Fruit fly (Drosophila melanogaster) whole organism, larva: ENCODE data around the gene YL-1.

Experiments
- noc ChIP-seq: fragments of 200-800 bp; sonication (Bioruptor generic); optimal IDR thresholded peaks from 3 replicates; lab custom pipeline; 2019; ENCODE audit warnings: missing biosample characterization, mild to moderate bottlenecking, missing genetic modification characterization, moderate library complexity

The YL-1 gene

dm6 chr2L:10970134-10970533 is at the start of gene YL-1, which contains the start of gene Tmem214:
Gene YL-1 (plus strand): TSS chr2L:10970443.
Gene Tmem214 (minus strand): TSS chr2L:10970275.
- peak; percentile 72 for TF ChIP-seq noc (tag; lab: Kevin White, UChicago)

- no peak for TF ChIP-seq noc (tag; lab: Kevin White, UChicago)
These were observed 33.9 kb upstream of the YL-1 start, which contains the start of gene CG14072 for dm6 chr2L:10936362-10936761. Gene CG14072 (plus strand): TSS chr2L:10936662.

dm6 chr2L:10940196-10940595 is 30.0 kb upstream of the YL-1 start:
- TF ChIP-seq noc (tag; lab: Kevin White, UChicago) = no peak

- TF ChIP-seq noc (tag; lab: Kevin White, UChicago) = no peak
These were observed 6.3 kb upstream of the YL-1 start, which contains the start of gene dpr2 for dm6 chr2L:10963979-10964378. Gene dpr2 (minus strand): TSS chr2L:10964153.

dm6 chr2L:10964493-10964892 is 5.8 kb upstream of the YL-1 start:
- TF ChIP-seq noc (tag; lab: Kevin White, UChicago) = no peak

dm6 chr2L:10965962-10966361 is 4.3 kb upstream of the YL-1 start:
- TF ChIP-seq noc (tag; lab: Kevin White, UChicago) = no peak

- peak; percentile 74 for TF ChIP-seq noc (tag; lab: Kevin White, UChicago)
These were observed 2.8 kb upstream of the YL-1 start for dm6 chr2L:10967257-10968008.

- TF ChIP-seq noc (tag; lab: Kevin White, UChicago) = no peak
These were observed 2.2 kb upstream of the YL-1 start for dm6 chr2L:10968009-10968383.

- peak; percentile 79 for TF ChIP-seq noc (tag; lab: Kevin White, UChicago)
These were observed 2.0 kb downstream of the YL-1 start, which contains the start of gene CG16743 for dm6 chr2L:10972224-10972623. Gene CG16743 (plus strand): TSS chr2L:10972280.

- no peak for TF ChIP-seq noc (tag; lab: Kevin White, UChicago)
These were observed 4.4 kb downstream of the YL-1 start for dm6 chr2L:10974638-10975037.

- no peak for TF ChIP-seq noc (tag; lab: Kevin White, UChicago)
These were observed 5.0 kb downstream of the YL-1 start, which contains the start of gene abo for dm6 chr2L:10975193-10975592. Gene abo (minus strand): TSS chr2L:10975293.

dm6 chr2L:10976046-10976863 is 6.0 kb downstream of the YL-1 start, which contains the start of the genes ATPsynG and SCAR:
Gene ATPsynG (minus strand): TSS chr2L:10976399.
Gene SCAR (plus strand): TSS chr2L:10976772.
- no peak for TF ChIP-seq noc (tag; lab: Kevin White, UChicago)

- TF ChIP-seq noc (tag; lab: Kevin White, UChicago) = no peak
These were observed 6.8 kb downstream of the YL-1 start for dm6 chr2L:10976864-10977586.

- no peak for TF ChIP-seq noc (tag; lab: Kevin White, UChicago)
These were observed 15.9 kb downstream of the YL-1 start for dm6 chr2L:10986138-10986537.

- no peak for TF ChIP-seq noc (tag; lab: Kevin White, UChicago)
These were observed 17.2 kb downstream of the YL-1 start, which contains the start of the genes piwi and CG12253 for dm6 chr2L:10987370-10987853. Gene piwi (minus strand): TSS chr2L:10987420. Gene CG12253 (plus strand): TSS chr2L:10987806.
